Worm (Caenorhabditis elegans) whole organism, midembryonic: ENCODE results near the gene C25A8.1.
A peak's percentile ranks its signal among the peaks of the same experiment; 100 is the strongest.

Source experiments
- T22C8.4 ChIP-seq: fragments of 200-800 bp; sonication (Bioruptor generic); IDR thresholded peaks from 2 replicates; pipeline ENCODE4 v1.3.6; 2022; ENCODE audit warnings: missing genetic modification characterization, missing compliant biosample characterization
- cog-1 ChIP-seq: sonication (generic microtip); optimal IDR thresholded peaks from 2 replicates; lab custom pipeline; 2016; ENCODE audit warnings: missing genetic modification characterization, missing compliant biosample characterization
- flt-1 ChIP-seq: fragments of 200-800 bp; sonication (Bioruptor generic); IDR thresholded peaks from 2 replicates; pipeline ENCODE4 v1.3.6; 2022; ENCODE audit warnings: missing genetic modification characterization, missing compliant biosample characterization
- klf-2 ChIP-seq: fragments of 200-800 bp; sonication (Bioruptor generic); conservative IDR thresholded peaks from 2 replicates; pipeline ENCODE4 v1.3.6; 2022; ENCODE audit warnings: missing genetic modification reagents, missing genetic modification characterization, missing compliant biosample characterization
- med-1 ChIP-seq: sonication (generic microtip); optimal IDR thresholded peaks from 2 replicates; lab custom pipeline; 2017; ENCODE audit warnings: missing genetic modification characterization, mild to moderate bottlenecking, missing compliant biosample characterization, antibody characterized with exemption, missing genetic modification reagents; ENCODE audit not compliant: insufficient read depth
- ref-1 ChIP-seq: fragments of 200-800 bp; sonication (Bioruptor generic); conservative IDR thresholded peaks from 2 replicates; pipeline ENCODE4 v1.3.6; 2022; ENCODE audit warnings: missing genetic modification reagents, missing genetic modification characterization, missing compliant biosample characterization
- tab-1 ChIP-seq: fragments of 200-800 bp; sonication (Bioruptor generic); IDR thresholded peaks from 2 replicates; pipeline ENCODE4 v1.3.6; 2022; ENCODE audit warnings: missing genetic modification characterization, missing compliant biosample characterization
- ztf-23 ChIP-seq: fragments of 200-800 bp; sonication (Bioruptor generic); IDR thresholded peaks from 2 replicates; pipeline ENCODE4 v1.3.6; 2022; ENCODE audit warnings: missing genetic modification reagents, missing genetic modification characterization, missing compliant biosample characterization
- ztf-29 ChIP-seq: fragments of 200-800 bp; sonication (Bioruptor generic); IDR thresholded peaks from 2 replicates; pipeline ENCODE4 v1.3.6; 2022; ENCODE audit warnings: missing genetic modification reagents, missing genetic modification characterization, missing compliant biosample characterization

C25A8.1 gene

DNA sequence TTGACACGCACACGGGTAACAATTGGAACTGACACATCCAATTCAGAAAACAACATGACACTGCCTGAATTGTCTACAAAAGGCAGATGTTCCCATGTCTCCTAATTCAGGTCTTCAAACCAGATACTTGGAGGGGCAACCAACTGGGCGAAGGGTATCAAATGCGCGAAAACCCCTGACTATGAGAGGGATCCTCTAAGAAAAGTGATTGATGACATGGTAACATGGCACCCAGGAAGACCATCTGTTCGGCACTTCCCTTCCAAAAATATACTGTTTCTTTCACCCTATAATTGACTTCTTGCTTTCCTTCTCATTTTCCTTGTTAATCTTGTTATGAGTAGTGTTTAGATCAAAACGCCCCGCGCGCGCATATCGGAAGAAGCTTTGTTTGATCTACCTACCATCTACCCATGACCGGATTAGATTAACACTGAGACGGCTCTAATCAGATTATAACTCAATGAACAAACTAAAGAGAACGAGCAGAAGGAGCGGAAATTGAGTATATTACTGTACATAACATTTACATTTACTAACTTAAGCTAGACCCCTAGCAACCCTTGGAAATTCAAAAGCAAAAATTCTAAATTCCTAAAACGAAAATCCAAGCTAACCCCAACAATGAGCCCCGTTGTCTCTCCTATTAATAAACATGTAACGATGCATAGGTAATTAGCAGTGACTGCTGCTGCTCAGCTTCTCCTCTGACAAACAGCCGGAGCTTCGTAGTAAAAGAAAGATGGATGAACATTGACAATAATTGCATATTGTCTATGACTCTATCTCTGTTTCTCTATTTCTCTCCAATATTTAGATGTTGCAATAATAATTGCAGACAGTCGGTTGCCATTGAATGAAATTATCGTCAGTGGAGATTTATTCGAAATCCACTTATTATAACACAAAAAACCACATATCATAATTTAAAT, 26.2 kb upstream of the C25A8.1 start:
- TF ChIP-seq flt-1 (GFP tag; lab: Robert Waterston, UW) (0 out of 2 replicates have a peak, but pooled peaks have one; percentile 36), ztf-29 (GFP tag; lab: Robert Waterston, UW) (no peak), tab-1 (no peak), klf-2 (no peak)

DNA sequence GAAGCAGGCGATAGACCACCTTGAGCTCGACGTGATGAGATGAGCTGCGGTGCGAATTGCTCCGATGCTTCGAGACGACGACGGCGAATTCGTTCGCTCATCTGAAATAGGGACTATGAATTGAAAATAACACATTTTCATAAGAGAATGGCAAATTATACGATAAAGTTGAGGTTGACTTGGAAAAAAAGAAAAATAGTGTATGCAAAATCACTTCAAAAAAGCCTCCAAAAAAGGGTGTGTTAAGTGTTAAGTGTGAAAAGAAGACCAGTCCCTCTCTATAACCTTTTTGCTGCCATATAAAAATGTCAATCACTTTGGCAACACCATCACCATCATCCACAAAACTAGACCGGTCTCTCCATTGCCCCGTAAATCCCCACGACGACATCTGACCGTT, 24.1 kb upstream of the C25A8.1 start, which contains the start of gene prkl-1:
Gene prkl-1 (minus strand): TSS at position 101 of the 400 bp plus-strand sequence.
- TF ChIP-seq ref-1 = no peak
- TF ChIP-seq T22C8.4 (GFP tag; lab: Robert Waterston, UW) = no peak
- TF ChIP-seq klf-2 = no peak
- TF ChIP-seq cog-1 (tag; lab: Kevin White, UChicago) = no peak
- TF ChIP-seq ztf-29 (GFP tag; lab: Robert Waterston, UW) = no peak
- TF ChIP-seq tab-1 = no peak
- no peak for TF ChIP-seq flt-1 (GFP tag; lab: Robert Waterston, UW)
- TF ChIP-seq med-1 (GFP tag; lab: Kevin White, UChicago) = no peak
- no peak for TF ChIP-seq ztf-23 (GFP tag; lab: Robert Waterston, UW)

DNA sequence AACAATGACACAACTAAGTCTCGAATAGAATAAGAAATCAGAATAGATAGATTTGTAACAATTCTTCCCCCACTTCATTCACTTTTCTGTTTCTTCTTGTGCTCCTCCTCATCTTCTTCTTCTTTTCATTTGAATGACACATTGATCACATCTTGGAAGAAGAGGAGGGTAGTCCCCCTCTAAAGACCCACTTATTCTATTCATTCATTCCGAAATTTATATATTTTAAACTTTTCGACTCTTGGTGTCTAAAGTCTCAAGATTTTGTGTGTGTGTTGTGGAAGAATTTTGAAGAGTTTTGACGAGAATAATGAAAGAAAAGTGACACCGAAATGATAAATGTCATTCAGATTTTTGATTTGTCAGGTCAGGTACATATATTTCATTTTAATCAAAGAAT, 19.9 kb upstream of the C25A8.1 start:
- TF ChIP-seq cog-1 (tag; lab: Kevin White, UChicago) (no peak), flt-1 (GFP tag; lab: Robert Waterston, UW) (no peak), klf-2 (no peak), med-1 (GFP tag; lab: Kevin White, UChicago) (no peak), ztf-29 (GFP tag; lab: Robert Waterston, UW) (no peak), tab-1 (no peak), ztf-23 (GFP tag; lab: Robert Waterston, UW) (no peak), T22C8.4 (GFP tag; lab: Robert Waterston, UW) (no peak), ref-1 (no peak)

DNA sequence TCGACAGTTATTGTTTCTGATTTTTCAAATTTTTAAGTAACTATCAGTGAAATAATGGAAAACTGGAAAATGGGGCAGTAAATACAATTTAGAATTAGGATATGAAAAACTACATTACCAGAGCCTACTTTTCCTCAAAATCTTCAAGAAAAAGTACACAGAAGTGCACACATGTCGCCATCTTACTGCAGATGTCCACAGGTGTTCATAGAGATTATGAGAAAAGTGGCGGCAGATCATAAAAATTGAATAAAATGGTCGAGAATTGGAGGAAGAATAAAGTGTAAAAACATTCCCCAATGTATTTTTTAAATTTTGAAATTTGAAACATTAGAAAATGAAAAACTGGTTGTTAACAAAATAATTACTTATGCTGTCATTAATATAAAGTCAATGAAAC, 13.0 kb upstream of the C25A8.1 start:
- TF ChIP-seq cog-1 (tag; lab: Kevin White, UChicago) (no peak), ztf-23 (GFP tag; lab: Robert Waterston, UW) (no peak), klf-2 (no peak), T22C8.4 (GFP tag; lab: Robert Waterston, UW) (no peak), med-1 (GFP tag; lab: Kevin White, UChicago) (no peak), ztf-29 (GFP tag; lab: Robert Waterston, UW) (no peak), ref-1 (no peak), flt-1 (GFP tag; lab: Robert Waterston, UW) (no peak), tab-1 (no peak)

DNA sequence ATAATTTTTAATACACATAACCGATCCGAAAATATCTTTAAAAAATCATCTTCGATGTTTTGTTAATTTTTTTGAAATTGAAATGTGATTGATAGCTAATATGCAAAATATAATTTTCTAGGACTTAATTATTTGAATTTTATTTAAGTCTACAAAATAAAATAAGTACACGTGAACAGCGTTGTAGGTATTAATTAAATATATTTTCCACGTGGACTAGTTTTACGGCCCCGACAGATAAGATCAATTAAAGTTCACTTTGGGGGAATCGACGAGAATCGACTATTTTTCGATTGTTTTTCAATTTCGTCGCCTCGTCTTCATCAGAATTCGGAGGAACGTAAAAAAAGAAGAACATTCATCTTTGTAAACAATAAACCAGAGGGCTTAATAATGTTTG, 11.7 kb upstream of the C25A8.1 start, which contains the start of gene C25A8.5:
Gene C25A8.5 (plus strand): TSS at position 301 of the 400 bp plus-strand sequence.
- no peak for TF ChIP-seq med-1 (GFP tag; lab: Kevin White, UChicago)
- no peak for TF ChIP-seq tab-1
- no peak for TF ChIP-seq ztf-29 (GFP tag; lab: Robert Waterston, UW)
- no peak for TF ChIP-seq klf-2
- TF ChIP-seq flt-1 (GFP tag; lab: Robert Waterston, UW) = no peak
- no peak for TF ChIP-seq T22C8.4 (GFP tag; lab: Robert Waterston, UW)
- no peak for TF ChIP-seq ztf-23 (GFP tag; lab: Robert Waterston, UW)
- no peak for TF ChIP-seq cog-1 (tag; lab: Kevin White, UChicago)
- no peak for TF ChIP-seq ref-1

DNA sequence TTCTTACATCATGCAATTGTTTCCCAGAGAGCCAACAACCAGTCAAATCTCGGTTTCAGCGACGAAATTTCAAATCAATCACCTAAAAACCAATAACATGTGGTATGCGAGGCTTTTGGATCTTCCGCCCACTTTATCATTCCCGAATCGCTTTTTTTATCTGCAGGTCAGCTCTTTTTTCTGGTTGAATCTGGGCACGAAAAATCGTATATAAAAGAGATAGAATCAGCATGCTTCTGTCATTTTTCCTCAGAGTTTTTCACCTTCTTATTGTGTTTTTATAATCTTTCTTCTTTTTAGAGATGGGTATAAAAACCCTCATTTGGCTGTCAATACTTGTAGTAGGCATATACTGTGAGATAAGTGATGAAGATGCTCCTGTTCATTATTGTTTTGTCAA, 7.6 kb upstream of the C25A8.1 start, which contains the start of gene cht-3:
Gene cht-3 (plus strand): TSS at position 301 of the 400 bp plus-strand sequence.
- TF ChIP-seq med-1 (GFP tag; lab: Kevin White, UChicago) (no peak), ref-1 (no peak), cog-1 (tag; lab: Kevin White, UChicago) (no peak), klf-2 (no peak)

DNA sequence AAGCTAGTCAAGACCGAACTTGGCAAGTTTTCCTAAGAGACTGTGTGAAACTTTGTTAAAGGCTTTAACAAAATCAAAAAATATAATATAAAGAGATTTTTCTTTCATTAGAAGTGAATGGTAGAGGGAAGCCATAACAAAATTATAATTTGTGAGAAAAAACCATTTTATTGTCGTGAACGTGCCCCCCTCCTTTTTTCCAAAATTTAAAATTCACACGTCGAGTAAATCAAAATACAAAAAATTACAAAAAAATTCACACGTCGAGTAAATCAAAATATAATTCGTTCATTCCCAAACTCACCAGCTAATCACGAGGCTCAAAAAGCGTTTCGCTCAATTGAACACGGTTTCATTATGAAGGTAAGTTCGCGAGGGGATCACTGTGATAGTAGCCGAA, 1.4 kb upstream of the C25A8.1 start, which contains the start of gene C25A8.2:
Gene C25A8.2 (plus strand): TSS at position 301 of the 400 bp plus-strand sequence.
- TF ChIP-seq ref-1 = no peak
- no peak for TF ChIP-seq T22C8.4 (GFP tag; lab: Robert Waterston, UW)
- TF ChIP-seq med-1 (GFP tag; lab: Kevin White, UChicago) = no peak
- no peak for TF ChIP-seq flt-1 (GFP tag; lab: Robert Waterston, UW)
- no peak for TF ChIP-seq ztf-23 (GFP tag; lab: Robert Waterston, UW)
- TF ChIP-seq cog-1 (tag; lab: Kevin White, UChicago) = no peak
- TF ChIP-seq ztf-29 (GFP tag; lab: Robert Waterston, UW) = no peak
- TF ChIP-seq klf-2 = no peak
- TF ChIP-seq tab-1 = no peak

DNA sequence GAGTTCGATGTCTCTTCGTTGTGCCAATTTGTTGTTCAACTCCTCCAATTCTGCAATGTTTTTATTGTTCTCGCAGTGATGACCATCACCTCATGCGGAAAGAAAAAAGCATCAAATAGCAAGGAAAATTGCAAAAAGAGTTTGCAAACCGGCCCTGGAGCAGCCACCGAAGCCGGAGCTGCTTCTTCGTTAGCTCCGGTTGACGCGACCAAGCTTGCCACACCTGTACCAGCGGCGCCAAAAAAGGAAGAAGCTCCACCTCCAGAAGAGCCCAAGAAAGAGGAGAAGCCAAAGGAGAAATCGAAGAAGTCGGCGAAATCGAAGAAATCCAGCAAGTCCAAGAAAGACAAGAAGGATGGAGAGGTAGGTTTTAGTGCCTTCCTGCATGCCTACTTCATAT, 740 bp upstream of the C25A8.1 start:
- TF ChIP-seq med-1 (GFP tag; lab: Kevin White, UChicago) (no peak), ref-1 (no peak), ztf-23 (GFP tag; lab: Robert Waterston, UW) (no peak), flt-1 (GFP tag; lab: Robert Waterston, UW) (no peak), ztf-29 (GFP tag; lab: Robert Waterston, UW) (no peak), T22C8.4 (GFP tag; lab: Robert Waterston, UW) (no peak), cog-1 (tag; lab: Kevin White, UChicago) (no peak), klf-2 (no peak), tab-1 (no peak)

DNA sequence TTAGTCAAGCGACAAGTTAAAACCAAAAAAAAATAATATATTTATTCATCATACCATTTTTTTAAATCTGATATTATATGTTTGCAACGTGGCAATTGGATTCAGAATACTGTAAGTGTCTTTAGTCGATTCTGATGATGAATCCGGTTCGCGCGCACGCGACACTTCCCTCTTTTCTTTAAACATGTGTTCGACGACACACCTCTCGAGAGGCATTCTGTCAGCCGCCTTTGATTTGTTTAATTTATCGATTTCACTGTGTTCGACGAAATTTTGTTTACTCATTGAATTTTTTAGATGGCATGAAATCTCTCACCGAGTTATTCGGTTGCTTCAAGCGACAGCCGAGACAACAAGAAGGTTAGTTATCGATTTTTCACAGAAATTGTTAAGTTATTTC, 793 bp downstream of the C25A8.1 start, which contains the start of gene trxr-1:
Gene trxr-1 (plus strand): TSS at position 227 of the 400 bp plus-strand sequence.
- TF ChIP-seq T22C8.4 (GFP tag; lab: Robert Waterston, UW) = no peak
- no peak for TF ChIP-seq med-1 (GFP tag; lab: Kevin White, UChicago)
- no peak for TF ChIP-seq ref-1
- no peak for TF ChIP-seq flt-1 (GFP tag; lab: Robert Waterston, UW)
- no peak for TF ChIP-seq tab-1
- TF ChIP-seq ztf-29 (GFP tag; lab: Robert Waterston, UW) = no peak
- no peak for TF ChIP-seq cog-1 (tag; lab: Kevin White, UChicago)
- no peak for TF ChIP-seq ztf-23 (GFP tag; lab: Robert Waterston, UW)
- no peak for TF ChIP-seq klf-2
